Fruit fly (Drosophila melanogaster) whole organism, embryonic: Measurements from ENCODE around the gene CG9928.

Source experiments
- CG11695 ChIP-seq: fragments of 200-800 bp; sonication (Bioruptor generic); IDR thresholded peaks from 3 replicates; pipeline ENCODE4 v1.3.6; 2022; ENCODE audit warnings: missing biosample characterization, missing genetic modification characterization
- CG13424 ChIP-seq: fragments of 200-800 bp; sonication (Bioruptor generic); optimal IDR thresholded peaks from 2 replicates; lab custom pipeline; 2019; ENCODE audit warnings: missing biosample characterization, mild to moderate bottlenecking, missing genetic modification characterization, moderate library complexity
- CG14667 ChIP-seq: fragments of 200-800 bp; sonication (Bioruptor generic); IDR thresholded peaks from 2 replicates; pipeline ENCODE4 v1.3.6; 2022; ENCODE audit warnings: missing biosample characterization, missing genetic modification characterization
- CG15269 ChIP-seq: fragments of 200-800 bp; sonication (Bioruptor generic); optimal IDR thresholded peaks from 2 replicates; lab custom pipeline; 2018; ENCODE audit warnings: missing biosample characterization, mild to moderate bottlenecking, missing genetic modification characterization, moderate library complexity
- CG16863 ChIP-seq: fragments of 200-800 bp; sonication (Bioruptor generic); optimal IDR thresholded peaks from 3 replicates; lab custom pipeline; 2016; ENCODE audit warnings: missing biosample characterization, missing genetic modification characterization
- CG17359 ChIP-seq: fragments of 200-800 bp; sonication (Bioruptor generic); optimal IDR thresholded peaks from 3 replicates; lab custom pipeline; 2018; ENCODE audit warnings: missing biosample characterization, mild to moderate bottlenecking, missing genetic modification characterization, moderate library complexity
- CG2678 ChIP-seq: fragments of 200-800 bp; sonication (Bioruptor generic); optimal IDR thresholded peaks from 3 replicates; lab custom pipeline; 2019; ENCODE audit warnings: missing biosample characterization, mild to moderate bottlenecking, missing genetic modification characterization, moderate library complexity
- CG31441 ChIP-seq: fragments of 200-800 bp; sonication (Bioruptor generic); IDR thresholded peaks from 2 replicates; pipeline ENCODE4 v1.3.6; 2022; ENCODE audit warnings: missing biosample characterization, missing genetic modification characterization
- CG34422 ChIP-seq: fragments of 200-800 bp; sonication (Bioruptor generic); IDR thresholded peaks from 3 replicates; pipeline ENCODE4 v1.3.6; 2022; ENCODE audit warnings: missing biosample characterization, missing genetic modification characterization
- CG6813 ChIP-seq: fragments of 200-800 bp; sonication (Bioruptor generic); optimal IDR thresholded peaks from 2 replicates; lab custom pipeline; 2017; ENCODE audit warnings: missing biosample characterization, missing genetic modification characterization, mild to moderate bottlenecking, moderate library complexity, missing genetic modification reagents
- CG6854 ChIP-seq: fragments of 200-800 bp; sonication (Bioruptor generic); optimal IDR thresholded peaks from 3 replicates; lab custom pipeline; 2017; ENCODE audit warnings: missing biosample characterization, mild to moderate bottlenecking, missing genetic modification characterization
- CG8089 ChIP-seq: fragments of 200-800 bp; sonication (Bioruptor generic); optimal IDR thresholded peaks from 3 replicates; lab custom pipeline; 2016; ENCODE audit warnings: missing biosample characterization, missing genetic modification characterization
- Camta ChIP-seq: fragments of 200-800 bp; sonication (Bioruptor generic); optimal IDR thresholded peaks from 2 replicates; lab custom pipeline; 2016; ENCODE audit warnings: missing biosample characterization, missing genetic modification characterization
- CoRest ChIP-seq: fragments of 200-800 bp; sonication (Bioruptor generic); optimal IDR thresholded peaks from 3 replicates; lab custom pipeline; 2018; ENCODE audit warnings: missing biosample characterization, mild to moderate bottlenecking, missing genetic modification characterization, moderate library complexity
- Dfd ChIP-seq, 2 experiments: fragments of >200 bp; optimal IDR thresholded peaks; 2 replicates each; lab custom pipeline; 2017; ENCODE audit warnings: missing biosample characterization in 2 of 2, missing genetic modification characterization in 2 of 2
- Drgx ChIP-seq: fragments of 200-800 bp; sonication (Bioruptor generic); IDR thresholded peaks from 2 replicates; pipeline ENCODE4 v1.3.6; 2022; ENCODE audit warnings: missing biosample characterization, missing genetic modification characterization
- E2f2 ChIP-seq: fragments of 200-800 bp; sonication (Bioruptor generic); IDR thresholded peaks from 2 replicates; pipeline ENCODE4 v1.3.6; 2022; ENCODE audit warnings: missing biosample characterization, missing genetic modification characterization
- Elba2 ChIP-seq: fragments of 200-800 bp; sonication (Bioruptor generic); optimal IDR thresholded peaks from 3 replicates; lab custom pipeline; 2016; ENCODE audit warnings: missing biosample characterization, missing genetic modification characterization
- MTF-1 ChIP-seq: fragments of 200-800 bp; sonication (Bioruptor generic); optimal IDR thresholded peaks from 2 replicates; lab custom pipeline; 2018; ENCODE audit warnings: missing biosample characterization, mild to moderate bottlenecking, missing genetic modification characterization, borderline replicate concordance
- NFAT ChIP-seq: fragments of 200-800 bp; sonication (Bioruptor generic); IDR thresholded peaks from 2 replicates; pipeline ENCODE4 v1.3.6; 2022; ENCODE audit warnings: missing biosample characterization, missing genetic modification characterization
- Nf-YA ChIP-seq: fragments of 200-800 bp; sonication (Bioruptor generic); IDR thresholded peaks from 2 replicates; pipeline ENCODE4 v1.3.6; 2022; ENCODE audit warnings: missing biosample characterization, missing genetic modification characterization
- Ptx1 ChIP-seq: fragments of 200-800 bp; sonication (Bioruptor generic); IDR thresholded peaks from 2 replicates; pipeline ENCODE4 v1.3.6; 2022; ENCODE audit warnings: missing biosample characterization, missing genetic modification characterization
- br ChIP-seq: fragments of >200 bp; optimal IDR thresholded peaks from 2 replicates; lab custom pipeline; 2017
- cad ChIP-seq: fragments of >200 bp; optimal IDR thresholded peaks from 2 replicates; lab custom pipeline; 2017; ENCODE audit warnings: missing biosample characterization, missing genetic modification characterization
- cato ChIP-seq: fragments of 200-800 bp; sonication (Bioruptor generic); optimal IDR thresholded peaks from 2 replicates; lab custom pipeline; 2016; ENCODE audit warnings: missing biosample characterization, missing genetic modification characterization, borderline replicate concordance
- chinmo ChIP-seq: fragments of 200-800 bp; sonication (Bioruptor generic); IDR thresholded peaks from 4 replicates; pipeline ENCODE4 v1.3.6; 2022; ENCODE audit warnings: missing biosample characterization, missing genetic modification characterization; ENCODE audit not compliant: partially characterized antibody
- chm ChIP-seq: fragments of 200-800 bp; sonication (Bioruptor generic); IDR thresholded peaks from 2 replicates; pipeline ENCODE4 v1.3.6; 2022; ENCODE audit warnings: missing biosample characterization, missing genetic modification characterization
- ems ChIP-seq: fragments of 200-800 bp; sonication (Bioruptor generic); optimal IDR thresholded peaks from 3 replicates; lab custom pipeline; 2016; ENCODE audit warnings: missing biosample characterization, missing genetic modification characterization
- esg ChIP-seq: fragments of 200-800 bp; sonication (Bioruptor generic); conservative IDR thresholded peaks from 2 replicates; pipeline ENCODE4 v1.3.6; 2022; ENCODE audit warnings: missing biosample characterization, missing genetic modification characterization
- ewg ChIP-seq: fragments of 200-800 bp; sonication (Bioruptor generic); optimal IDR thresholded peaks from 3 replicates; lab custom pipeline; 2017; ENCODE audit warnings: mild to moderate bottlenecking, missing biosample characterization, missing genetic modification reagents, missing genetic modification characterization
- eyg ChIP-seq: fragments of 200-800 bp; sonication (Bioruptor generic); optimal IDR thresholded peaks from 3 replicates; lab custom pipeline; 2016; ENCODE audit warnings: missing biosample characterization, missing genetic modification characterization
- fd96Cb ChIP-seq: fragments of 200-800 bp; sonication (Bioruptor generic); optimal IDR thresholded peaks from 2 replicates; lab custom pipeline; 2018; ENCODE audit warnings: missing biosample characterization, mild to moderate bottlenecking, missing genetic modification characterization, moderate library complexity
- fru ChIP-seq: fragments of >200 bp; optimal IDR thresholded peaks from 2 replicates; lab custom pipeline; 2017
- fu2 ChIP-seq: fragments of 200-800 bp; sonication (Bioruptor generic); optimal IDR thresholded peaks from 2 replicates; lab custom pipeline; 2016; ENCODE audit warnings: missing biosample characterization, missing genetic modification characterization
- h ChIP-seq: fragments of >200 bp; optimal IDR thresholded peaks from 2 replicates; lab custom pipeline; 2017
- hb ChIP-seq: fragments of 200-800 bp; sonication (Bioruptor generic); IDR thresholded peaks from 3 replicates; pipeline ENCODE4 v1.3.6; 2022; ENCODE audit warnings: missing biosample characterization, missing genetic modification characterization; ENCODE audit not compliant: partially characterized antibody
- hbn ChIP-seq: fragments of 200-800 bp; sonication (Bioruptor generic); IDR thresholded peaks from 2 replicates; pipeline ENCODE4 v1.3.6; 2022; ENCODE audit warnings: missing biosample characterization, missing genetic modification characterization; ENCODE audit not compliant: partially characterized antibody
- lilli ChIP-seq: fragments of 200-800 bp; sonication (Bioruptor generic); optimal IDR thresholded peaks from 3 replicates; lab custom pipeline; 2016; ENCODE audit warnings: missing biosample characterization, missing genetic modification characterization
- lov ChIP-seq, 2 experiments: fragments of 200-800 bp in 1 of 2; fragments of >200 bp in 1 of 2; sonication (Bioruptor generic) in 1 of 2; IDR thresholded peaks in 1 of 2; optimal IDR thresholded peaks in 1 of 2; 2 replicates in 1 of 2; 3 replicates in 1 of 2; pipeline versions ENCODE4 v1.3.6 to Lab custom; 2017 to 2022; ENCODE audit warnings: missing biosample characterization in 1 of 2, missing genetic modification characterization in 1 of 2
- mirr ChIP-seq: fragments of 200-800 bp; sonication (Bioruptor generic); optimal IDR thresholded peaks from 3 replicates; lab custom pipeline; 2018; ENCODE audit warnings: missing biosample characterization, mild to moderate bottlenecking, missing genetic modification characterization
- nau ChIP-seq: fragments of 200-800 bp; sonication (Bioruptor generic); optimal IDR thresholded peaks from 3 replicates; lab custom pipeline; 2017; ENCODE audit warnings: missing biosample characterization, mild to moderate bottlenecking, missing genetic modification characterization, missing genetic modification reagents
- nom ChIP-seq: fragments of 200-800 bp; sonication (Bioruptor generic); optimal IDR thresholded peaks from 2 replicates; lab custom pipeline; 2017; ENCODE audit warnings: missing biosample characterization, missing genetic modification characterization, mild to moderate bottlenecking, moderate library complexity, missing genetic modification reagents
- prd ChIP-seq, 3 experiments: fragments of >200 bp in 2 of 3; fragments of 200-800 bp in 1 of 3; sonication (Bioruptor generic) in 1 of 3; optimal IDR thresholded peaks in 2 of 3; IDR thresholded peaks in 1 of 3; 2 replicates in 2 of 3; 3 replicates in 1 of 3; pipeline versions ENCODE4 v1.3.6 to Lab custom; 2017 to 2022; ENCODE audit warnings: missing biosample characterization in 1 of 3, missing genetic modification characterization in 1 of 3
- pros ChIP-seq: fragments of 200-800 bp; sonication (Bioruptor generic); optimal IDR thresholded peaks from 3 replicates; lab custom pipeline; 2019; ENCODE audit warnings: missing biosample characterization, mild to moderate bottlenecking, missing genetic modification characterization, moderate library complexity
- rib ChIP-seq: fragments of 200-800 bp; sonication (Bioruptor generic); IDR thresholded peaks from 2 replicates; pipeline ENCODE4 v1.3.6; 2022; ENCODE audit warnings: missing biosample characterization, missing genetic modification characterization
- sc ChIP-seq, 3 experiments: fragments of >200 bp in 2 of 3; fragments of 200-800 bp in 1 of 3; sonication (Bioruptor generic) in 1 of 3; optimal IDR thresholded peaks; 2 replicates in 2 of 3; 3 replicates in 1 of 3; lab custom pipeline; 2017; ENCODE audit warnings: mild to moderate bottlenecking in 1 of 3, missing biosample characterization in 1 of 3, missing genetic modification characterization in 1 of 3, missing genetic modification reagents in 1 of 3
- so ChIP-seq: fragments of 200-800 bp; sonication (Bioruptor generic); IDR thresholded peaks from 3 replicates; pipeline ENCODE4 v1.3.6; 2022; ENCODE audit warnings: missing biosample characterization, missing genetic modification characterization
- tap ChIP-seq: fragments of 200-800 bp; optimal IDR thresholded peaks from 3 replicates; lab custom pipeline; 2019; ENCODE audit warnings: missing biosample characterization, mild to moderate bottlenecking, missing genetic modification characterization, moderate library complexity
- usp ChIP-seq: fragments of >200 bp; optimal IDR thresholded peaks from 2 replicates; lab custom pipeline; 2017; ENCODE audit warnings: missing biosample characterization, missing genetic modification characterization

Gene CG9928

dm6 chr2L:13176701-13177249 is 34.1 kb upstream of the CG9928 start, which contains the start of the genes Sfmbt and CG5439 (continued):
- no peak for TF ChIP-seq CG2678
- TF ChIP-seq E2f2, result peak; percentile 51
- TF ChIP-seq CG8089 (GFP tag; lab: Kevin White, UChicago), result peak; percentile 39
- TF ChIP-seq eyg (GFP tag; lab: Kevin White, UChicago), result peak; percentile 51
- TF ChIP-seq sc (optimal IDR thresholded peaks at IDR 0.05; lab: Kevin White, UChicago), result no peak
- no peak for TF ChIP-seq sc (GFP tag; optimal IDR thresholded peaks at IDR 0.05; lab: Kevin White, UChicago)
- peak; percentile 81 for TF ChIP-seq CG13424 (tag; lab: Kevin White, UChicago)
- no peak for TF ChIP-seq Dfd (GFP tag; optimal IDR thresholded peaks at IDR 0.05; lab: Kevin White, UChicago)
- peak; percentile 69 for TF ChIP-seq CG16863 (GFP tag; lab: Kevin White, UChicago)
- TF ChIP-seq CG17359 (tag; lab: Kevin White, UChicago), result no peak
- no peak for TF ChIP-seq hbn (GFP tag; lab: Robert Waterston, UW)
- peak; percentile 79 for TF ChIP-seq Camta (GFP tag; lab: Kevin White, UChicago)
- peak; percentile 73 for TF ChIP-seq NFAT (GFP tag; lab: Robert Waterston, UW)
- TF ChIP-seq CG14667, result peak; percentile 64; the same call in 1 of the 2 replicates
- TF ChIP-seq usp (GFP tag; lab: Kevin White, UChicago), result no peak
- TF ChIP-seq cato (GFP tag; lab: Kevin White, UChicago), result peak; percentile 65
- peak; percentile 70; the same call in 2 of the 3 replicates for TF ChIP-seq CG34422 (GFP tag; lab: Robert Waterston, UW)
- TF ChIP-seq pros (GFP tag; lab: Kevin White, UChicago), result no peak
- no peak for TF ChIP-seq Nf-YA (GFP tag; lab: Robert Waterston, UW)
- peak; percentile 91 for TF ChIP-seq lilli (GFP tag; lab: Kevin White, UChicago)
- TF ChIP-seq ems (GFP tag; lab: Kevin White, UChicago), result peak; percentile 75
- TF ChIP-seq CG11695 (GFP tag; lab: Robert Waterston, UW), result 0 out of 3 replicates have a peak, but pooled peaks have one; percentile 20
- no peak for TF ChIP-seq h (lab: Kevin White, UChicago)
- peak; percentile 70 for TF ChIP-seq esg
- peak; percentile 68 for TF ChIP-seq Elba2 (GFP tag; lab: Kevin White, UChicago)
- peak; percentile 48 for TF ChIP-seq fd96Cb
- no peak for TF ChIP-seq prd (optimal IDR thresholded peaks at IDR 0.05; lab: Kevin White, UChicago)
- TF ChIP-seq prd (GFP tag; IDR thresholded peaks at IDR 0.05; lab: Robert Waterston, UW), result peak; percentile 80
- peak; percentile 16 for TF ChIP-seq CG6854 (GFP tag; lab: Kevin White, UChicago)
- TF ChIP-seq nau, result no peak
- TF ChIP-seq nom, result no peak
- peak; percentile 88 for TF ChIP-seq fu2 (GFP tag; lab: Kevin White, UChicago)
- peak; percentile 70 for TF ChIP-seq CoRest (tag; lab: Kevin White, UChicago)
- no peak for TF ChIP-seq fru
- peak; percentile 67 for TF ChIP-seq Ptx1 (GFP tag; lab: Robert Waterston, UW)
- no peak for TF ChIP-seq cad (GFP tag; lab: Kevin White, UChicago)
- peak; percentile 34; the same call in 1 of the 2 replicates for TF ChIP-seq Drgx (GFP tag; lab: Robert Waterston, UW)
- TF ChIP-seq CG6813 (GFP tag; lab: Kevin White, UChicago), result no peak
- peak; percentile 90 for TF ChIP-seq ewg (GFP tag; lab: Kevin White, UChicago)
- TF ChIP-seq mirr, result no peak
- peak; percentile 100 for TF ChIP-seq CG31441 (GFP tag; lab: Robert Waterston, UW)
- TF ChIP-seq so (GFP tag; lab: Robert Waterston, UW), result no peak
- no peak for TF ChIP-seq br
- no peak for TF ChIP-seq chinmo (GFP tag; lab: Robert Waterston, UW)
- TF ChIP-seq lov (optimal IDR thresholded peaks at IDR 0.05; lab: Kevin White, UChicago), result no peak
- TF ChIP-seq lov (GFP tag; IDR thresholded peaks at IDR 0.05; lab: Robert Waterston, UW), result no peak
- TF ChIP-seq hb (GFP tag; lab: Robert Waterston, UW), result no peak
- TF ChIP-seq CG15269 (tag; lab: Kevin White, UChicago), result no peak
- TF ChIP-seq MTF-1 (GFP tag; lab: Kevin White, UChicago), result no peak
- no peak for TF ChIP-seq tap (tag; lab: Kevin White, UChicago)
- TF ChIP-seq chm (GFP tag; lab: Robert Waterston, UW), result 0 out of 2 replicates have a peak, but pooled peaks have one; percentile 50
- TF ChIP-seq rib (GFP tag; lab: Robert Waterston, UW), result peak; percentile 85
